Fruit fly (Drosophila melanogaster) whole organism, prepupa: Measurements from ENCODE around the gene Arfrp1.

Source experiments
- Blimp-1 ChIP-seq: fragments of 200-800 bp; sonication (Bioruptor generic); optimal IDR thresholded peaks from 3 replicates; lab custom pipeline; 2017; ENCODE audit warnings: missing biosample characterization, missing genetic modification characterization, mild to moderate bottlenecking, moderate library complexity, missing genetic modification reagents
- CG10631 ChIP-seq: fragments of 200-800 bp; sonication (Bioruptor generic); optimal IDR thresholded peaks from 2 replicates; lab custom pipeline; 2016; ENCODE audit warnings: missing biosample characterization, missing genetic modification characterization
- CG10669 ChIP-seq: fragments of 200-800 bp; sonication (Bioruptor generic); optimal IDR thresholded peaks from 3 replicates; lab custom pipeline; 2018; ENCODE audit warnings: missing biosample characterization, mild to moderate bottlenecking, missing genetic modification characterization, moderate library complexity
- CG11294 ChIP-seq: fragments of 200-800 bp; sonication (Bioruptor generic); IDR thresholded peaks from 2 replicates; pipeline ENCODE4 v1.3.6; 2022; ENCODE audit warnings: missing biosample characterization, missing genetic modification characterization
- CG11902 ChIP-seq: fragments of 200-800 bp; sonication (Bioruptor generic); optimal IDR thresholded peaks from 3 replicates; lab custom pipeline; 2016; ENCODE audit warnings: missing biosample characterization, missing genetic modification characterization
- CG15336 ChIP-seq: fragments of 200-800 bp; sonication (Bioruptor generic); IDR thresholded peaks from 2 replicates; pipeline ENCODE4 v1.3.6; 2022; ENCODE audit warnings: missing biosample characterization, missing genetic modification characterization
- CG1621 ChIP-seq: fragments of 200-800 bp; sonication (Bioruptor generic); optimal IDR thresholded peaks from 3 replicates; lab custom pipeline; 2018; ENCODE audit warnings: missing biosample characterization, mild to moderate bottlenecking, missing genetic modification characterization
- CG16779 ChIP-seq: fragments of 200-800 bp; sonication (Bioruptor generic); optimal IDR thresholded peaks from 3 replicates; lab custom pipeline; 2017; ENCODE audit warnings: missing biosample characterization, mild to moderate bottlenecking, missing genetic modification characterization
- CG3032 ChIP-seq: fragments of 200-800 bp; optimal IDR thresholded peaks from 2 replicates; lab custom pipeline; 2019; ENCODE audit warnings: missing biosample characterization, mild to moderate bottlenecking, missing genetic modification characterization, moderate library complexity
- CG31627 ChIP-seq: fragments of 200-800 bp; sonication (Bioruptor generic); optimal IDR thresholded peaks from 3 replicates; lab custom pipeline; 2016; ENCODE audit warnings: missing biosample characterization, missing genetic modification characterization
- CG34406 ChIP-seq: fragments of 200-800 bp; sonication (Bioruptor generic); optimal IDR thresholded peaks from 3 replicates; lab custom pipeline; 2016; ENCODE audit warnings: missing biosample characterization, missing genetic modification characterization
- CG3919 ChIP-seq: fragments of 200-800 bp; sonication (Bioruptor generic); optimal IDR thresholded peaks from 3 replicates; lab custom pipeline; 2016; ENCODE audit warnings: missing biosample characterization, missing genetic modification characterization
- CG4318 ChIP-seq: fragments of 200-800 bp; sonication (Bioruptor generic); optimal IDR thresholded peaks from 3 replicates; lab custom pipeline; 2017; ENCODE audit warnings: missing biosample characterization, mild to moderate bottlenecking, missing genetic modification characterization
- CG6163 ChIP-seq: fragments of 200-800 bp; sonication (Bioruptor generic); IDR thresholded peaks from 3 replicates; pipeline ENCODE4 v1.3.6; 2022; ENCODE audit warnings: missing biosample characterization, missing genetic modification characterization
- CG6276 ChIP-seq: fragments of 200-800 bp; sonication (Bioruptor generic); optimal IDR thresholded peaks from 2 replicates; lab custom pipeline; 2017; ENCODE audit warnings: missing biosample characterization, mild to moderate bottlenecking, missing genetic modification characterization
- CG6792 ChIP-seq: fragments of 200-800 bp; sonication (Bioruptor generic); optimal IDR thresholded peaks from 3 replicates; lab custom pipeline; 2016; ENCODE audit warnings: missing biosample characterization, missing genetic modification characterization
- CG6854 ChIP-seq: fragments of 200-800 bp; sonication (Bioruptor generic); optimal IDR thresholded peaks from 2 replicates; lab custom pipeline; 2017; ENCODE audit warnings: missing biosample characterization, mild to moderate bottlenecking, missing genetic modification characterization
- CG7368 ChIP-seq: fragments of 200-800 bp; sonication (Bioruptor generic); optimal IDR thresholded peaks from 3 replicates; lab custom pipeline; 2016; ENCODE audit warnings: missing biosample characterization, missing genetic modification characterization
- CG8119 ChIP-seq: fragments of 200-800 bp; sonication (Bioruptor generic); IDR thresholded peaks from 3 replicates; pipeline ENCODE4 v1.3.6; 2022; ENCODE audit warnings: missing biosample characterization, missing genetic modification characterization
- CG8319 ChIP-seq: fragments of 200-800 bp; sonication (Bioruptor generic); optimal IDR thresholded peaks from 3 replicates; lab custom pipeline; 2016; ENCODE audit warnings: missing biosample characterization, missing genetic modification characterization
- CG8632 ChIP-seq: fragments of 200-800 bp; sonication (Bioruptor generic); optimal IDR thresholded peaks from 3 replicates; lab custom pipeline; 2016; ENCODE audit warnings: missing biosample characterization, missing genetic modification characterization
- CG9139 ChIP-seq: fragments of 200-800 bp; sonication (Bioruptor generic); optimal IDR thresholded peaks from 3 replicates; lab custom pipeline; 2017; ENCODE audit warnings: missing biosample characterization, mild to moderate bottlenecking, missing genetic modification characterization
- Eip75B ChIP-seq: fragments of 200-800 bp; sonication (Bioruptor generic); optimal IDR thresholded peaks from 3 replicates; lab custom pipeline; 2016; ENCODE audit warnings: missing biosample characterization, missing genetic modification characterization
- Eip78C ChIP-seq: fragments of 200-800 bp; sonication (Bioruptor generic); peaks from one replicate; lab custom pipeline; 2016; ENCODE audit warnings: missing biosample characterization, missing genetic modification characterization
- Eip93F ChIP-seq: fragments of 200-800 bp; sonication (Bioruptor generic); optimal IDR thresholded peaks from 2 replicates; lab custom pipeline; 2016; ENCODE audit warnings: missing biosample characterization, mild to moderate bottlenecking, missing genetic modification characterization
- Ets21C ChIP-seq: fragments of 200-800 bp; sonication (Bioruptor generic); optimal IDR thresholded peaks from 3 replicates; lab custom pipeline; 2016; ENCODE audit warnings: missing biosample characterization, missing genetic modification characterization
- Gug ChIP-seq: fragments of 200-800 bp; sonication (Bioruptor generic); IDR thresholded peaks from 2 replicates; pipeline ENCODE4 v1.3.6; 2022; ENCODE audit warnings: missing biosample characterization, missing genetic modification characterization
- Hr38 ChIP-seq: sonication (Bioruptor generic); optimal IDR thresholded peaks from 2 replicates; lab custom pipeline; 2016; ENCODE audit warnings: missing biosample characterization, missing genetic modification characterization
- Hr39 ChIP-seq: fragments of 200-800 bp; sonication (Bioruptor generic); optimal IDR thresholded peaks from 2 replicates; lab custom pipeline; 2016; ENCODE audit warnings: missing biosample characterization, missing genetic modification characterization
- Hr4 ChIP-seq: fragments of 200-800 bp; sonication (Bioruptor generic); optimal IDR thresholded peaks from 3 replicates; lab custom pipeline; 2016; ENCODE audit warnings: missing biosample characterization, missing genetic modification characterization
- Lpt ChIP-seq: fragments of 200-800 bp; sonication (Bioruptor generic); optimal IDR thresholded peaks from 3 replicates; lab custom pipeline; 2016; ENCODE audit warnings: missing biosample characterization, missing genetic modification characterization
- Met ChIP-seq: fragments of 200-800 bp; sonication (Bioruptor generic); optimal IDR thresholded peaks from 3 replicates; lab custom pipeline; 2016; ENCODE audit warnings: missing biosample characterization, missing genetic modification characterization
- OdsH ChIP-seq: fragments of 200-800 bp; sonication (Bioruptor generic); optimal IDR thresholded peaks from 3 replicates; lab custom pipeline; 2016; ENCODE audit warnings: missing biosample characterization, missing genetic modification characterization
- Smox ChIP-seq: fragments of 200-800 bp; sonication (Bioruptor generic); optimal IDR thresholded peaks from 3 replicates; lab custom pipeline; 2016; ENCODE audit warnings: missing biosample characterization, missing genetic modification characterization
- Sox102F ChIP-seq: fragments of 200-800 bp; sonication (Bioruptor generic); optimal IDR thresholded peaks from 2 replicates; lab custom pipeline; 2016; ENCODE audit warnings: missing biosample characterization, mild to moderate bottlenecking, missing genetic modification characterization
- Sox14 ChIP-seq: fragments of 200-800 bp; sonication (Bioruptor generic); optimal IDR thresholded peaks from 3 replicates; lab custom pipeline; 2016; ENCODE audit warnings: missing biosample characterization, missing genetic modification characterization
- Sox15 ChIP-seq: fragments of 200-800 bp; sonication (Bioruptor generic); optimal IDR thresholded peaks from 3 replicates; lab custom pipeline; 2016; ENCODE audit warnings: missing biosample characterization, missing genetic modification characterization
- achi ChIP-seq: fragments of 200-800 bp; sonication (Bioruptor generic); optimal IDR thresholded peaks from 3 replicates; lab custom pipeline; 2016; ENCODE audit warnings: missing biosample characterization, missing genetic modification characterization
- acj6 ChIP-seq: fragments of 200-800 bp; sonication (Bioruptor generic); optimal IDR thresholded peaks from 3 replicates; lab custom pipeline; 2016; ENCODE audit warnings: missing biosample characterization, missing genetic modification characterization
- cyc ChIP-seq: fragments of 200-800 bp; sonication (Bioruptor generic); optimal IDR thresholded peaks from 3 replicates; lab custom pipeline; 2016; ENCODE audit warnings: missing biosample characterization, missing genetic modification characterization
- dac ChIP-seq: fragments of 200-800 bp; sonication (Bioruptor generic); optimal IDR thresholded peaks from 2 replicates; lab custom pipeline; 2017; ENCODE audit warnings: missing biosample characterization, mild to moderate bottlenecking, missing genetic modification characterization
- dsx ChIP-seq: fragments of 200-800 bp; optimal IDR thresholded peaks from 3 replicates; lab custom pipeline; 2019; ENCODE audit warnings: missing biosample characterization, mild to moderate bottlenecking, missing genetic modification characterization, moderate library complexity; ENCODE audit not compliant: poor library complexity, severe bottlenecking
- eg ChIP-seq: fragments of 200-800 bp; sonication (Bioruptor generic); IDR thresholded peaks from 3 replicates; pipeline ENCODE4 v1.3.6; 2022; ENCODE audit warnings: missing biosample characterization, missing genetic modification characterization
- esn ChIP-seq: fragments of 200-800 bp; sonication (Bioruptor generic); optimal IDR thresholded peaks from 2 replicates; lab custom pipeline; 2016; ENCODE audit warnings: missing biosample characterization, mild to moderate bottlenecking, missing genetic modification characterization, moderate library complexity
- fd85E ChIP-seq: fragments of 200-800 bp; sonication (Bioruptor generic); optimal IDR thresholded peaks from 3 replicates; lab custom pipeline; 2016; ENCODE audit warnings: missing biosample characterization, missing genetic modification characterization
- fkh ChIP-seq: fragments of 200-800 bp; sonication (Bioruptor generic); optimal IDR thresholded peaks from 3 replicates; lab custom pipeline; 2017; ENCODE audit warnings: missing biosample characterization, mild to moderate bottlenecking, missing genetic modification characterization, moderate library complexity
- net ChIP-seq: fragments of 200-800 bp; sonication (Bioruptor generic); optimal IDR thresholded peaks from 3 replicates; lab custom pipeline; 2016; ENCODE audit warnings: missing biosample characterization, missing genetic modification characterization
- pdm3 ChIP-seq: fragments of 200-800 bp; sonication (Bioruptor generic); optimal IDR thresholded peaks from 3 replicates; lab custom pipeline; 2016; ENCODE audit warnings: missing biosample characterization, missing genetic modification characterization
- spab ChIP-seq: fragments of 200-800 bp; sonication (Bioruptor generic); optimal IDR thresholded peaks from 2 replicates; lab custom pipeline; 2017; ENCODE audit warnings: missing biosample characterization, mild to moderate bottlenecking, missing genetic modification characterization, missing genetic modification reagents
- ss ChIP-seq, 2 experiments: fragments of 200-800 bp; sonication (Bioruptor generic); optimal IDR thresholded peaks; 2 replicates in 1 of 2; 3 replicates in 1 of 2; lab custom pipeline; 2017 to 2018; ENCODE audit warnings: mild to moderate bottlenecking in 2 of 2, missing biosample characterization in 2 of 2, missing genetic modification characterization in 2 of 2, moderate library complexity in 1 of 2
- svp ChIP-seq: fragments of 200-800 bp; sonication (Bioruptor generic); peaks from one replicate; lab custom pipeline; 2016; ENCODE audit warnings: missing biosample characterization, missing genetic modification characterization
- topi ChIP-seq: fragments of 200-800 bp; sonication (Bioruptor generic); optimal IDR thresholded peaks from 3 replicates; lab custom pipeline; 2016; ENCODE audit warnings: missing biosample characterization, missing genetic modification characterization
- vri ChIP-seq: fragments of 200-800 bp; sonication (Bioruptor generic); optimal IDR thresholded peaks from 3 replicates; lab custom pipeline; 2016; ENCODE audit warnings: missing biosample characterization, mild to moderate bottlenecking, missing genetic modification characterization

Gene Arfrp1

dm6 chrX:9141219-9141618, 34.4 kb downstream of the Arfrp1 start:
- TF ChIP-seq Gug (GFP tag; lab: Robert Waterston, UW) (peak; percentile 73), CG6792 (peak; percentile 67), CG4318 (no peak), CG9139 (peak; percentile 78), CG6854 (GFP tag; lab: Kevin White, UChicago) (no peak), eg (peak; percentile 91), dsx (GFP tag; lab: Kevin White, UChicago) (peak; percentile 75), pdm3 (peak; percentile 82), esn (GFP tag; lab: Kevin White, UChicago) (peak; percentile 66), Hr4 (GFP tag; lab: Kevin White, UChicago) (peak; percentile 68), Eip78C (GFP tag; lab: Kevin White, UChicago) (peak; percentile 96), Hr39 (peak; percentile 73), fkh (GFP tag; lab: Kevin White, UChicago) (no peak), Hr38 (GFP tag; lab: Kevin White, UChicago) (no peak), Eip75B (GFP tag; lab: Kevin White, UChicago) (peak; percentile 75), CG8319 (GFP tag; lab: Kevin White, UChicago) (no peak), vri (GFP tag; lab: Kevin White, UChicago) (peak; percentile 23), Sox14 (GFP tag; lab: Kevin White, UChicago) (peak; percentile 73), CG7368 (GFP tag; lab: Kevin White, UChicago) (peak; percentile 80), Sox15 (GFP tag; lab: Kevin White, UChicago) (peak; percentile 38), Smox (peak; percentile 57), Blimp-1 (GFP tag; lab: Kevin White, UChicago) (peak; percentile 34), spab (GFP tag; lab: Kevin White, UChicago) (no peak), dac (GFP tag; lab: Kevin White, UChicago) (peak; percentile 14), CG15336 (peak; percentile 72), CG8119 (GFP tag; lab: Robert Waterston, UW) (peak; percentile 81), cyc (GFP tag; lab: Kevin White, UChicago) (peak; percentile 73), Eip93F (GFP tag; lab: Kevin White, UChicago) (no peak), Sox102F (GFP tag; lab: Kevin White, UChicago) (peak; percentile 59), CG3032 (tag; lab: Kevin White, UChicago) (peak; percentile 77), CG11294 (GFP tag; lab: Robert Waterston, UW) (peak; percentile 77), CG6163 (GFP tag; lab: Robert Waterston, UW) (peak; percentile 90), fd85E (GFP tag; lab: Kevin White, UChicago) (no peak), Ets21C (GFP tag; lab: Kevin White, UChicago) (peak; percentile 56), CG10631 (GFP tag; lab: Kevin White, UChicago) (no peak), svp (GFP tag; lab: Kevin White, UChicago) (no peak), OdsH (GFP tag; lab: Kevin White, UChicago) (peak; percentile 68), CG11902 (GFP tag; lab: Kevin White, UChicago) (peak; percentile 63), CG31627 (peak; percentile 64), CG16779 (tag; lab: Kevin White, UChicago) (no peak), ss (GFP tag; optimal IDR thresholded peaks at IDR 0.05; lab: Kevin White, UChicago) (peak; percentile 74 to 85), topi (GFP tag; lab: Kevin White, UChicago) (peak; percentile 65), Lpt (peak; percentile 56), CG1621 (tag; lab: Kevin White, UChicago) (peak; percentile 79), CG3919 (peak; percentile 82), CG8632 (GFP tag; lab: Kevin White, UChicago) (peak; percentile 43), net (GFP tag; lab: Kevin White, UChicago) (peak; percentile 74), CG10669 (peak; percentile 85), Met (no peak), achi (GFP tag; lab: Kevin White, UChicago) (peak; percentile 71), CG6276 (GFP tag; lab: Kevin White, UChicago) (no peak), acj6 (peak; percentile 72), CG34406 (GFP tag; lab: Kevin White, UChicago) (peak; percentile 50)
